Fruit fly (Drosophila melanogaster) whole organism, adult: ENCODE measurements around the gene Hsp22.

ENCODE experiments used
- CG11617 ChIP-seq: fragments of 200-800 bp; sonication (Bioruptor generic); optimal IDR thresholded peaks from 2 replicates; lab custom pipeline; 2017; ENCODE audit warnings: mild to moderate bottlenecking, missing biosample characterization, missing genetic modification reagents, missing genetic modification characterization
- CG12768 ChIP-seq: fragments of 200-800 bp; sonication (Bioruptor generic); optimal IDR thresholded peaks from 2 replicates; lab custom pipeline; 2017; ENCODE audit warnings: missing biosample characterization, missing genetic modification characterization, mild to moderate bottlenecking, moderate library complexity, missing genetic modification reagents
- CG14711 ChIP-seq: fragments of 200-800 bp; sonication (Bioruptor generic); optimal IDR thresholded peaks from 2 replicates; lab custom pipeline; 2018; ENCODE audit warnings: missing biosample characterization, mild to moderate bottlenecking, missing genetic modification characterization, moderate library complexity
- CG1620 ChIP-seq: fragments of 200-800 bp; sonication (Bioruptor generic); optimal IDR thresholded peaks from 2 replicates; lab custom pipeline; 2016; ENCODE audit warnings: missing biosample characterization, missing genetic modification characterization
- CG33017 ChIP-seq: fragments of 200-800 bp; sonication (Bioruptor generic); optimal IDR thresholded peaks from 2 replicates; lab custom pipeline; 2018; ENCODE audit warnings: missing biosample characterization, mild to moderate bottlenecking, missing genetic modification characterization, moderate library complexity
- CG5204 ChIP-seq: fragments of 200-800 bp; sonication (Bioruptor generic); optimal IDR thresholded peaks from 2 replicates; lab custom pipeline; 2016; ENCODE audit warnings: missing biosample characterization, missing genetic modification characterization
- CG7045 ChIP-seq: fragments of 200-800 bp; sonication (Bioruptor generic); optimal IDR thresholded peaks from 2 replicates; lab custom pipeline; 2017; ENCODE audit warnings: missing biosample characterization, mild to moderate bottlenecking, missing genetic modification characterization
- CG7101 ChIP-seq: fragments of 200-800 bp; sonication (Bioruptor generic); optimal IDR thresholded peaks from 2 replicates; lab custom pipeline; 2018; ENCODE audit warnings: missing biosample characterization, mild to moderate bottlenecking, missing genetic modification characterization, moderate library complexity
- Clk ChIP-seq: fragments of 200-800 bp; sonication (Bioruptor generic); optimal IDR thresholded peaks from 2 replicates; lab custom pipeline; 2017; ENCODE audit warnings: missing biosample characterization, missing genetic modification characterization
- Crg-1 ChIP-seq: fragments of 200-800 bp; sonication (Bioruptor generic); optimal IDR thresholded peaks from 2 replicates; lab custom pipeline; 2016; ENCODE audit warnings: missing biosample characterization, missing genetic modification characterization
- Hr96 ChIP-seq: fragments of 200-800 bp; sonication (Bioruptor generic); optimal IDR thresholded peaks from 2 replicates; lab custom pipeline; 2016; ENCODE audit warnings: missing biosample characterization, missing genetic modification characterization
- Mnt ChIP-seq: fragments of 200-800 bp; sonication (Bioruptor generic); optimal IDR thresholded peaks from 2 replicates; lab custom pipeline; 2016; ENCODE audit warnings: missing biosample characterization, mild to moderate bottlenecking, missing genetic modification characterization
- bab1 ChIP-seq: fragments of 200-800 bp; sonication (Bioruptor generic); optimal IDR thresholded peaks from 3 replicates; lab custom pipeline; 2019; ENCODE audit warnings: missing biosample characterization, mild to moderate bottlenecking, missing genetic modification characterization, moderate library complexity
- cic ChIP-seq: fragments of 200-800 bp; sonication (Bioruptor generic); optimal IDR thresholded peaks from 2 replicates; lab custom pipeline; 2017; ENCODE audit warnings: missing biosample characterization, mild to moderate bottlenecking, missing genetic modification characterization, moderate library complexity
- cnc ChIP-seq, 2 experiments: fragments of >200 bp; optimal IDR thresholded peaks; 2 replicates each; lab custom pipeline; 2017
- kay ChIP-seq: fragments of 200-800 bp; sonication (Bioruptor generic); peaks from one replicate; lab custom pipeline; 2016; ENCODE audit warnings: missing biosample characterization, missing genetic modification characterization, borderline replicate concordance
- ovo ChIP-seq: fragments of 200-800 bp; sonication (Bioruptor generic); optimal IDR thresholded peaks from 2 replicates; lab custom pipeline; 2016; ENCODE audit warnings: missing biosample characterization, missing genetic modification characterization
- pad ChIP-seq: fragments of 200-800 bp; sonication (Bioruptor generic); optimal IDR thresholded peaks from 3 replicates; lab custom pipeline; 2017; ENCODE audit warnings: missing biosample characterization, missing genetic modification characterization, mild to moderate bottlenecking, moderate library complexity, missing genetic modification reagents
- tj ChIP-seq: fragments of 200-800 bp; sonication (Bioruptor generic); optimal IDR thresholded peaks from 3 replicates; lab custom pipeline; 2017; ENCODE audit warnings: missing biosample characterization, mild to moderate bottlenecking, missing genetic modification characterization, moderate library complexity
- toe ChIP-seq: fragments of 200-800 bp; sonication (Bioruptor generic); optimal IDR thresholded peaks from 2 replicates; lab custom pipeline; 2016; ENCODE audit warnings: missing biosample characterization, missing genetic modification characterization

The Hsp22 gene

dm6 chr3L:9379484-9380343 is 7.0 kb downstream of the Hsp22 start, which contains the start of gene Hsp67Ba:
TSS of gene Hsp67Ba (minus strand) at chr3L:9379534.
- TF ChIP-seq tj (GFP tag; lab: Kevin White, UChicago): peak; percentile 84
- no peak for TF ChIP-seq Hr96 (GFP tag; lab: Kevin White, UChicago)
- TF ChIP-seq CG7101 (tag; lab: Kevin White, UChicago): no peak

- no peak for TF ChIP-seq CG7045 (GFP tag; lab: Kevin White, UChicago)
- no peak for TF ChIP-seq CG1620 (GFP tag; lab: Kevin White, UChicago)
- no peak for TF ChIP-seq cic (GFP tag; lab: Kevin White, UChicago)
- TF ChIP-seq Mnt (GFP tag; lab: Kevin White, UChicago): no peak
- TF ChIP-seq pad (GFP tag; lab: Kevin White, UChicago): no peak
- no peak for TF ChIP-seq Clk (GFP tag; lab: Kevin White, UChicago)
- no peak for TF ChIP-seq CG11617 (GFP tag; lab: Kevin White, UChicago)
- no peak for TF ChIP-seq tj (GFP tag; lab: Kevin White, UChicago)
- no peak for TF ChIP-seq CG33017 (tag; lab: Kevin White, UChicago)
- no peak for TF ChIP-seq ovo (GFP tag; lab: Kevin White, UChicago)
- no peak for TF ChIP-seq CG14711 (tag; lab: Kevin White, UChicago)
These were observed 7.7 kb downstream of the Hsp22 start for dm6 chr3L:9380344-9380849.

- TF ChIP-seq CG14711 (tag; lab: Kevin White, UChicago) (no peak), cnc (optimal IDR thresholded peaks at IDR 0.05; lab: Kevin White, UChicago) (no peak)
These were observed 8.9 kb downstream of the Hsp22 start, which contains the start of gene Hsp23 for dm6 chr3L:9381602-9382001. TSS of gene Hsp23 (plus strand) at chr3L:9381882.

- TF ChIP-seq CG12768 (peak; percentile 99), CG7045 (GFP tag; lab: Kevin White, UChicago) (peak; percentile 97), CG11617 (GFP tag; lab: Kevin White, UChicago) (peak; percentile 96), CG5204 (peak; percentile 93), Crg-1 (GFP tag; lab: Kevin White, UChicago) (peak; percentile 97), pad (GFP tag; lab: Kevin White, UChicago) (peak; percentile 92), CG14711 (tag; lab: Kevin White, UChicago) (peak; percentile 97), CG7101 (tag; lab: Kevin White, UChicago) (peak; percentile 98), ovo (GFP tag; lab: Kevin White, UChicago) (peak; percentile 77), Mnt (GFP tag; lab: Kevin White, UChicago) (peak; percentile 96), cic (GFP tag; lab: Kevin White, UChicago) (peak; percentile 91), bab1 (GFP tag; lab: Kevin White, UChicago) (peak; percentile 99), CG1620 (GFP tag; lab: Kevin White, UChicago) (peak; percentile 88), cnc (optimal IDR thresholded peaks at IDR 0.05; lab: Kevin White, UChicago) (peak in 1 of 2 experiments; percentile 69), Hr96 (GFP tag; lab: Kevin White, UChicago) (peak; percentile 97), kay (GFP tag; lab: Kevin White, UChicago) (peak; percentile 99), CG33017 (tag; lab: Kevin White, UChicago) (peak; percentile 99), toe (GFP tag; lab: Kevin White, UChicago) (peak; percentile 93), Clk (GFP tag; lab: Kevin White, UChicago) (peak; percentile 92), tj (GFP tag; lab: Kevin White, UChicago) (peak; percentile 75)
These were observed 10.8 kb downstream of the Hsp22 start, which contains the start of gene Hsp27 for dm6 chr3L:9383345-9384075. TSS of gene Hsp27 (plus strand) at chr3L:9384063.

dm6 chr3L:9384445-9385079 is 11.8 kb downstream of the Hsp22 start:
- TF ChIP-seq pad (GFP tag; lab: Kevin White, UChicago): no peak
- TF ChIP-seq Hr96 (GFP tag; lab: Kevin White, UChicago): no peak
- TF ChIP-seq ovo (GFP tag; lab: Kevin White, UChicago): no peak
- TF ChIP-seq CG7101 (tag; lab: Kevin White, UChicago): no peak
- no peak for TF ChIP-seq kay (GFP tag; lab: Kevin White, UChicago)
- TF ChIP-seq Clk (GFP tag; lab: Kevin White, UChicago): no peak
- no peak for TF ChIP-seq CG12768
- no peak for TF ChIP-seq Crg-1 (GFP tag; lab: Kevin White, UChicago)
- TF ChIP-seq bab1 (GFP tag; lab: Kevin White, UChicago): no peak
- no peak for TF ChIP-seq cnc (optimal IDR thresholded peaks at IDR 0.05; lab: Kevin White, UChicago)
- no peak for TF ChIP-seq CG7045 (GFP tag; lab: Kevin White, UChicago)
- TF ChIP-seq tj (GFP tag; lab: Kevin White, UChicago): no peak
- no peak for TF ChIP-seq CG1620 (GFP tag; lab: Kevin White, UChicago)
- TF ChIP-seq CG33017 (tag; lab: Kevin White, UChicago): no peak
- no peak for TF ChIP-seq toe (GFP tag; lab: Kevin White, UChicago)
- no peak for TF ChIP-seq Mnt (GFP tag; lab: Kevin White, UChicago)
- TF ChIP-seq cic (GFP tag; lab: Kevin White, UChicago): no peak
- TF ChIP-seq CG5204: no peak
- TF ChIP-seq CG14711 (tag; lab: Kevin White, UChicago): no peak
